Worm (Caenorhabditis elegans) whole organism, early embryonic: ENCODE data around the gene cutl-1.

Experiments used
- F13C5.2 ChIP-seq: sonication (generic microtip); optimal IDR thresholded peaks from 2 replicates; lab custom pipeline; 2017; ENCODE audit warnings: mild to moderate bottlenecking, missing genetic modification characterization, inconsistent platforms, missing compliant biosample characterization
- aly-1 ChIP-seq: sonication (generic microtip); optimal IDR thresholded peaks from 2 replicates; lab custom pipeline; 2016; ENCODE audit warnings: missing genetic modification characterization, missing compliant biosample characterization
- ama-1 ChIP-seq: fragments of 150-350 bp; optimal IDR thresholded peaks from 2 replicates; lab custom pipeline; 2014
- ceh-36 ChIP-seq: sonication (generic microtip); optimal IDR thresholded peaks from 2 replicates; lab custom pipeline; 2016; ENCODE audit warnings: missing genetic modification characterization, inconsistent platforms, missing compliant biosample characterization
- flt-1 ChIP-seq: fragments of 200-800 bp; sonication (Bioruptor generic); IDR thresholded peaks from 2 replicates; pipeline ENCODE4 v1.3.6; 2022; ENCODE audit warnings: missing genetic modification characterization, missing compliant biosample characterization
- hmbx-1 ChIP-seq: sonication (generic microtip); optimal IDR thresholded peaks from 2 replicates; lab custom pipeline; 2016; ENCODE audit warnings: mild to moderate bottlenecking, missing genetic modification characterization, missing compliant biosample characterization
- hmg-4 ChIP-seq: fragments of 200-800 bp; sonication (Bioruptor generic); optimal IDR thresholded peaks from 2 replicates; lab custom pipeline; 2018; ENCODE audit warnings: mild to moderate bottlenecking, missing genetic modification characterization, missing compliant biosample characterization
- pes-1 ChIP-seq: fragments of 200-800 bp; sonication (Bioruptor generic); IDR thresholded peaks from 2 replicates; pipeline ENCODE4 v1.3.6; 2022; ENCODE audit warnings: missing genetic modification reagents, missing genetic modification characterization, missing compliant biosample characterization
- sea-1 ChIP-seq: fragments of 200-800 bp; sonication (Bioruptor generic); conservative IDR thresholded peaks from 2 replicates; pipeline ENCODE4 v1.3.6; 2022; ENCODE audit warnings: missing genetic modification characterization, missing compliant biosample characterization
- tbx-11 ChIP-seq: fragments of 200-800 bp; sonication (Bioruptor generic); IDR thresholded peaks from 2 replicates; pipeline ENCODE4 v1.3.6; 2022; ENCODE audit warnings: missing genetic modification characterization, missing compliant biosample characterization
- tbx-37 ChIP-seq: fragments of 200-800 bp; sonication (Bioruptor generic); conservative IDR thresholded peaks from 2 replicates; pipeline ENCODE4 v1.3.6; 2022; ENCODE audit warnings: missing genetic modification reagents, missing genetic modification characterization, missing compliant biosample characterization
- tra-4 ChIP-seq: sonication (generic microtip); optimal IDR thresholded peaks from 2 replicates; lab custom pipeline; 2017; ENCODE audit warnings: missing genetic modification characterization, missing compliant biosample characterization

ce11 chrV:13427378-13427777 is 21.5 kb upstream of the cutl-1 start:
- TF ChIP-seq pes-1 (GFP tag; lab: Robert Waterston, UW), result no peak
- TF ChIP-seq sea-1, result no peak
- no peak for TF ChIP-seq tra-4
- no peak for TF ChIP-seq ama-1 (lab: Kevin White, UChicago)
- no peak for TF ChIP-seq tbx-11 (GFP tag; lab: Robert Waterston, UW)
- no peak for TF ChIP-seq flt-1
- no peak for TF ChIP-seq hmg-4 (GFP tag; lab: Kevin White, UChicago)
- no peak for TF ChIP-seq tbx-37 (GFP tag; lab: Robert Waterston, UW)
- TF ChIP-seq hmbx-1, result no peak
- TF ChIP-seq ceh-36 (tag; lab: Kevin White, UChicago), result no peak
- TF ChIP-seq F13C5.2 (tag; lab: Kevin White, UChicago), result no peak
- no peak for TF ChIP-seq aly-1 (tag; lab: Kevin White, UChicago)
